Fruit fly (Drosophila melanogaster) whole organism, wandering third instar larva: ENCODE results near the gene kek5.

Experiments used
- Abd-B ChIP-seq: fragments of >200 bp; optimal IDR thresholded peaks from 2 replicates; lab custom pipeline; 2017; ENCODE audit warnings: missing biosample characterization, missing genetic modification characterization
- CG32264 ChIP-seq: fragments of 200-800 bp; sonication (Bioruptor generic); optimal IDR thresholded peaks from 2 replicates; lab custom pipeline; 2016; ENCODE audit warnings: missing biosample characterization, missing genetic modification characterization
- CG9705 ChIP-seq: fragments of 200-800 bp; sonication (Bioruptor generic); optimal IDR thresholded peaks from 2 replicates; lab custom pipeline; 2018; ENCODE audit warnings: missing biosample characterization, mild to moderate bottlenecking, missing genetic modification characterization
- CrebA ChIP-seq: fragments of 200-800 bp; sonication (Bioruptor generic); optimal IDR thresholded peaks from 2 replicates; lab custom pipeline; 2016; ENCODE audit warnings: missing biosample characterization, mild to moderate bottlenecking, missing genetic modification characterization, borderline replicate concordance
- Dfd ChIP-seq: fragments of >200 bp; optimal IDR thresholded peaks from 2 replicates; lab custom pipeline; 2017; ENCODE audit warnings: missing biosample characterization, missing genetic modification characterization
- Dif ChIP-seq: fragments of 200-275, 200-300 bp; sonication (Bioruptor generic); optimal IDR thresholded peaks from 2 replicates; lab custom pipeline; 2018; ENCODE audit warnings: missing biosample characterization, missing genetic modification characterization; ENCODE audit not compliant: partially characterized antibody
- GATAd ChIP-seq: sonication (Bioruptor generic); optimal IDR thresholded peaks from 2 replicates; lab custom pipeline; 2016; ENCODE audit warnings: missing biosample characterization, missing genetic modification characterization
- HLH106 ChIP-seq: fragments of 200-800 bp; optimal IDR thresholded peaks from 3 replicates; lab custom pipeline; 2019; ENCODE audit warnings: missing biosample characterization, mild to moderate bottlenecking, missing genetic modification characterization, moderate library complexity
- Hnf4 ChIP-seq: fragments of 200-800 bp; sonication (Bioruptor generic); optimal IDR thresholded peaks from 2 replicates; lab custom pipeline; 2016; ENCODE audit warnings: missing biosample characterization, mild to moderate bottlenecking, missing genetic modification characterization
- Hr78 ChIP-seq: fragments of >200 bp; optimal IDR thresholded peaks from 2 replicates; lab custom pipeline; 2017; ENCODE audit warnings: missing biosample characterization, missing genetic modification characterization
- Hr83 ChIP-seq: fragments of 200-300 bp; sonication (Bioruptor generic); optimal IDR thresholded peaks from 2 replicates; lab custom pipeline; 2016; ENCODE audit warnings: missing biosample characterization, mild to moderate bottlenecking, missing genetic modification characterization, moderate library complexity; ENCODE audit not compliant: poor library complexity, severe bottlenecking
- Jra ChIP-seq: sonication (Bioruptor generic); optimal IDR thresholded peaks from 2 replicates; lab custom pipeline; 2016; ENCODE audit warnings: missing biosample characterization, missing genetic modification characterization
- Myc ChIP-seq: fragments of >200 bp; optimal IDR thresholded peaks from 2 replicates; lab custom pipeline; 2017
- N ChIP-seq: fragments of >200 bp; optimal IDR thresholded peaks from 2 replicates; lab custom pipeline; 2018; ENCODE audit warnings: missing biosample characterization, missing external identifiers, missing genetic modification characterization
- OdsH ChIP-seq: fragments of 200-800 bp; sonication (Bioruptor generic); optimal IDR thresholded peaks from 2 replicates; lab custom pipeline; 2016; ENCODE audit warnings: missing biosample characterization, mild to moderate bottlenecking, missing genetic modification characterization
- Rel ChIP-seq, 2 experiments: fragments of 200-800 bp; sonication (Bioruptor generic) in 1 of 2; optimal IDR thresholded peaks; 2 replicates in 1 of 2; 3 replicates in 1 of 2; lab custom pipeline; 2016 to 2019; ENCODE audit warnings: mild to moderate bottlenecking in 2 of 2, missing biosample characterization in 2 of 2, missing genetic modification characterization in 2 of 2, moderate library complexity in 1 of 2
- Sp1 ChIP-seq: fragments of 200-800 bp; sonication (Bioruptor generic); optimal IDR thresholded peaks from 3 replicates; lab custom pipeline; 2019; ENCODE audit warnings: missing biosample characterization, mild to moderate bottlenecking, missing genetic modification characterization, moderate library complexity
- Vsx2 ChIP-seq: fragments of 200-300, 225-300 bp; sonication (Bioruptor generic); optimal IDR thresholded peaks from 2 replicates; lab custom pipeline; 2018; ENCODE audit warnings: missing biosample characterization, missing genetic modification characterization; ENCODE audit not compliant: partially characterized antibody
- br ChIP-seq: fragments of 200-800 bp; sonication (Bioruptor generic); optimal IDR thresholded peaks from 2 replicates; lab custom pipeline; 2016; ENCODE audit warnings: missing biosample characterization, missing genetic modification characterization
- brk ChIP-seq: fragments of 200-800 bp; sonication (Bioruptor generic); optimal IDR thresholded peaks from 2 replicates; lab custom pipeline; 2016; ENCODE audit warnings: missing biosample characterization, mild to moderate bottlenecking, missing genetic modification characterization
- dl ChIP-seq, 2 experiments: fragments of 175-275, 200-275 bp in 1 of 2; fragments of 200-275 bp in 1 of 2; sonication (Bioruptor generic); optimal IDR thresholded peaks; lab custom pipeline; 2018; ENCODE audit warnings: mild to moderate bottlenecking in 2 of 2, missing biosample characterization in 2 of 2, missing genetic modification characterization in 2 of 2, moderate library complexity in 2 of 2; ENCODE audit not compliant: partially characterized antibody in 2 of 2, insufficient read depth in 1 of 2
- dmrt93B ChIP-seq: fragments of 200-800 bp; sonication (Bioruptor generic); optimal IDR thresholded peaks from 2 replicates; lab custom pipeline; 2018; ENCODE audit warnings: missing biosample characterization, mild to moderate bottlenecking, missing genetic modification characterization
- dsf ChIP-seq: sonication (Bioruptor generic); optimal IDR thresholded peaks from 2 replicates; lab custom pipeline; 2016; ENCODE audit warnings: missing biosample characterization, missing genetic modification characterization, borderline replicate concordance
- foxo ChIP-seq, 2 experiments: fragments of 200-800 bp; sonication (Bioruptor generic); optimal IDR thresholded peaks; 2 replicates in 1 of 2; 3 replicates in 1 of 2; lab custom pipeline; 2016 to 2017; ENCODE audit warnings: missing biosample characterization in 2 of 2, missing genetic modification characterization in 2 of 2
- fru ChIP-seq: fragments of 200-800 bp; sonication (Bioruptor generic); optimal IDR thresholded peaks from 3 replicates; lab custom pipeline; 2016; ENCODE audit warnings: missing biosample characterization, mild to moderate bottlenecking, missing genetic modification characterization
- h ChIP-seq: fragments of 200-800 bp; sonication (Bioruptor generic); optimal IDR thresholded peaks from 3 replicates; lab custom pipeline; 2016; ENCODE audit warnings: missing biosample characterization, mild to moderate bottlenecking, missing genetic modification characterization
- jim ChIP-seq: fragments of 175-275, 200-325 bp; sonication (Bioruptor generic); optimal IDR thresholded peaks from 2 replicates; lab custom pipeline; 2016; ENCODE audit warnings: missing biosample characterization, mild to moderate bottlenecking, missing genetic modification characterization
- lola ChIP-seq: fragments of >200 bp; optimal IDR thresholded peaks from 2 replicates; lab custom pipeline; 2017; ENCODE audit warnings: missing biosample characterization, missing genetic modification characterization
- pan ChIP-seq: fragments of >200 bp; optimal IDR thresholded peaks from 2 replicates; lab custom pipeline; 2017
- psq ChIP-seq: fragments of 200-800 bp; sonication (Bioruptor generic); optimal IDR thresholded peaks from 3 replicates; lab custom pipeline; 2017; ENCODE audit warnings: missing biosample characterization, mild to moderate bottlenecking, missing genetic modification characterization, moderate library complexity
- sage ChIP-seq: fragments of 200-800 bp; sonication (Bioruptor generic); optimal IDR thresholded peaks from 2 replicates; lab custom pipeline; 2016; ENCODE audit warnings: missing biosample characterization, mild to moderate bottlenecking, missing genetic modification characterization
- sv ChIP-seq: fragments of 200-800 bp; sonication (Bioruptor generic); optimal IDR thresholded peaks from 3 replicates; lab custom pipeline; 2016; ENCODE audit warnings: missing biosample characterization, missing genetic modification characterization
- tai ChIP-seq: sonication (Bioruptor generic); optimal IDR thresholded peaks from 2 replicates; lab custom pipeline; 2016; ENCODE audit warnings: missing biosample characterization, missing genetic modification characterization
- usp ChIP-seq: fragments of >200 bp; optimal IDR thresholded peaks from 2 replicates; lab custom pipeline; 2017; ENCODE audit warnings: missing biosample characterization, missing genetic modification characterization
- woc ChIP-seq: sonication (Bioruptor generic); optimal IDR thresholded peaks from 2 replicates; lab custom pipeline; 2016; ENCODE audit warnings: missing biosample characterization, mild to moderate bottlenecking, missing genetic modification characterization

kek5 gene

DNA sequence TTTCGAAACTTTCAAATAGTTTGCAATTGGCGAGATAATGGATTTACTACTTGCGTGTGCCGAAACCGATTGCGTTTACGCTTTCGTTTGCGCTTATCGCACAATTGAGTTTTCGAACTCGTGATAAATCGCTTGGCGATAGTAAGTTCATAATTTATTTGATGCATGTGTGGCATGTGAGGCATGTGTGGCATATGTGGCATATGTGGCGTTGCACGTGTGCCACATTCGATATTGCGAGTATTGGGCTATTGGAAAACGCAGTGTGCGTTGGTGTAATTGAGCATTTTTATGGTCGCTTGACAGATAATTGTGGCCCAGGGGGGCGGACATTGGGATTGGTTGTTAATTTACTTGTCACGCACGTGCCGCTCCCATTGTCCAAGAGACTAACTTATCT, 80.8 kb downstream of the kek5 start:
- TF ChIP-seq GATAd (GFP tag; lab: Kevin White, UChicago) (no peak), fru (GFP tag; lab: Kevin White, UChicago) (no peak), brk (GFP tag; lab: Kevin White, UChicago) (no peak), CrebA (no peak), psq (no peak), Jra (no peak), usp (GFP tag; lab: Kevin White, UChicago) (no peak), pan (lab: Kevin White, UChicago) (no peak), jim (GFP tag; lab: Kevin White, UChicago) (no peak), tai (GFP tag; lab: Kevin White, UChicago) (no peak), CG32264 (GFP tag; lab: Kevin White, UChicago) (no peak), dsf (GFP tag; lab: Kevin White, UChicago) (no peak), Vsx2 (GFP tag; lab: Kevin White, UChicago) (no peak), Myc (no peak)
- TF ChIP-seq, all 38 proteins: peak for 0

DNA sequence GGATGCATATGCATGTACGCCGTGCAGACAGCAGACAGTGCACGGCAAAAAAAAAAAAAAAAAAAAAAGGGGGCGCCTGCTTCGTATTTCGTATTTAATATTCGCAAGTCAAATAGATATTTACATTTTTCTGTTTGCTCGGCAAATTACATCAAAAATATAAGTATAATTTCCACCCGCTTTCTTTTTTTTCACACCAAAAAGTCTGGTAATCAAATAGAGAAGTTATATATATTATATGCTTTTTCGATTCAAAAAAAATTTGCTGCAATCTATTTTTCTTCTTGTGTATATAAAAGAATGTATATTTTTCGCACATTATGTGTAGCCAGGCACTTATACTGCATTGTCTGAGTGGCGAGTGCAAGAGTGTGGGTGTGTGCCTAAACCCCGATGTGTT, 95.3 kb downstream of the kek5 start:
- TF ChIP-seq N: no peak
- no peak for TF ChIP-seq Vsx2 (GFP tag; lab: Kevin White, UChicago)
- TF ChIP-seq Hr78 (GFP tag; lab: Kevin White, UChicago): no peak
- no peak for TF ChIP-seq CrebA
- no peak for TF ChIP-seq foxo (GFP tag; optimal IDR thresholded peaks at IDR 0.05; lab: Kevin White, UChicago)
- no peak for TF ChIP-seq CG32264 (GFP tag; lab: Kevin White, UChicago)
- TF ChIP-seq fru (GFP tag; lab: Kevin White, UChicago): no peak
- no peak for TF ChIP-seq br (GFP tag; lab: Kevin White, UChicago)
- TF ChIP-seq tai (GFP tag; lab: Kevin White, UChicago): no peak
- no peak for TF ChIP-seq dl (GFP tag; optimal IDR thresholded peaks at IDR 0.05; lab: Kevin White, UChicago; ENCODE audit: insufficient read depth in 1 of 2, partially characterized antibody in 2 of 2)
- TF ChIP-seq usp (GFP tag; lab: Kevin White, UChicago): no peak
- TF ChIP-seq Myc: no peak
- TF ChIP-seq OdsH: no peak
- no peak for TF ChIP-seq Dif (GFP tag; lab: Kevin White, UChicago)
- no peak for TF ChIP-seq jim (GFP tag; lab: Kevin White, UChicago)

DNA sequence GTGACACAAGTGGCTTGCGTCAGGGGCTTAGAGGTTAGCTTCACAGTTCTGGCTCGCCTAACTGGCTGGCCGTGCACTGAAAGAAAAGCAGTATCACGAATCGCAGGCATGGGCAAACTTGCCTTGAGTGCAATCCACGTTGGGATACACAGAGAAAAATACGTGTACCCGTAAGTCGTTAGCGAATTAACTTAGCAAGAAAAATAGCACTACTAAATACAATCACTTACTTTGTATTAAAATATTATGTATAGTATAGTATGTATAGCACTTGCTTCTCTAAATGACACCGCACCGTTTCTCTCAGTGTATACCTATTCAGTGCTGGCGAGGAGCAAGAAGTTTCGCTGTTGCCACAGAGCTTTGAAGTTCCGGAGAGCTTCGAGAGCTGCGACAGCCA, 100.2 kb downstream of the kek5 start:
- TF ChIP-seq foxo (GFP tag; optimal IDR thresholded peaks at IDR 0.05; lab: Kevin White, UChicago) (peak in 1 of 2 experiments; percentile 12), woc (GFP tag; lab: Kevin White, UChicago) (no peak), HLH106 (tag; lab: Kevin White, UChicago) (peak; percentile 1), Hr83 (GFP tag; lab: Kevin White, UChicago) (no peak)

DNA sequence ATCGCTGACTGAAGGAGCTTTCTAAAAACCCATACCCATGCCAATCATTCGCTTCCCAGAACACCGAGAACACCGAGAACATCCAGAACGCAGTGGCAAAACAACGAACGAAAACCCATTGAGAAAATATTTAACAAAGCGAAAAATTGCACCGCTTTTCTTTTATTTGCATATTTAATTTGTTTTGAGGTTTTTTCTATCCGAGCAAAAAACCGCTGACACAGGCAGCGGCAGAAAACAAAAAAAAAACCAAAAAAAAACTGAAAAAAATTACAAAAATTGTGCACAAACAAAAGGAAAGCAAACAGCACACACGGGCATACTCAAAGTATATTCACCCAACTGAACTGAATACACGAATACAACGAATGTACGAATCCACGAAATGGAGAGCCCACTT, 108.6 kb downstream of the kek5 start:
- TF ChIP-seq psq (no peak), sage (GFP tag; lab: Kevin White, UChicago) (no peak), jim (GFP tag; lab: Kevin White, UChicago) (no peak), CG32264 (GFP tag; lab: Kevin White, UChicago) (no peak), dmrt93B (GFP tag; lab: Kevin White, UChicago) (no peak), Dfd (GFP tag; lab: Kevin White, UChicago) (no peak), OdsH (no peak), Jra (no peak), Abd-B (GFP tag; lab: Kevin White, UChicago) (no peak), Hnf4 (no peak)

DNA sequence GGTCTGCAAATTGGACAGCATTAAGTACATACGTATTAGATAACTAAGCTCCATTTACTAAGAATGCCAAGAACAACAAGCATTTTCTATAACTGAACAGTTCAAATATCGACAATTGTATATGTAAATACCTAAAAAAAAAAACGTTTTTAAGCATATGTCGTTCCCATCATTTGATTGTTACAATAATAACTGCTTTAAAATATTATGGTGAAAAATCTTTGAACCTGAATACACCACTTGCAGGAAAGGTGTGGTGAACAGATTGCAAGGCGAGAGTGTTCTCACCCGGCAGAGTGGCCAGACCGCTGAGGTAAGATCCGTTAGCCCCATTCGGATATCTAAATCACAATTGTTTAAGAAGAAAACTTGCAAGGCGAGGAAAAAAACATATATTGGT, 121.8 kb downstream of the kek5 start, which contains the start of gene narya:
TSS of gene narya (plus strand) at position 301 of the 400 bp plus-strand sequence.
- TF ChIP-seq lola (GFP tag; lab: Kevin White, UChicago): no peak
- TF ChIP-seq h (GFP tag; lab: Kevin White, UChicago): no peak
- TF ChIP-seq Rel (GFP tag; optimal IDR thresholded peaks at IDR 0.05; lab: Kevin White, UChicago): no peak
- TF ChIP-seq Rel (tag; optimal IDR thresholded peaks at IDR 0.05; lab: Kevin White, UChicago): no peak
- TF ChIP-seq Dif (GFP tag; lab: Kevin White, UChicago): no peak
- TF ChIP-seq sv (GFP tag; lab: Kevin White, UChicago): no peak
- TF ChIP-seq woc (GFP tag; lab: Kevin White, UChicago): no peak
- TF ChIP-seq HLH106 (tag; lab: Kevin White, UChicago): no peak
- no peak for TF ChIP-seq jim (GFP tag; lab: Kevin White, UChicago)
- TF ChIP-seq psq: no peak
- TF ChIP-seq usp (GFP tag; lab: Kevin White, UChicago): no peak
- TF ChIP-seq Hr83 (GFP tag; lab: Kevin White, UChicago): no peak
- TF ChIP-seq Abd-B (GFP tag; lab: Kevin White, UChicago): no peak
- TF ChIP-seq Sp1: no peak
- no peak for TF ChIP-seq CG9705 (GFP tag; lab: Kevin White, UChicago)
- TF ChIP-seq OdsH: no peak
- TF ChIP-seq brk (GFP tag; lab: Kevin White, UChicago): no peak
- no peak for TF ChIP-seq br (GFP tag; lab: Kevin White, UChicago)
- no peak for TF ChIP-seq Hr78 (GFP tag; lab: Kevin White, UChicago)
